Worm (Caenorhabditis elegans): ENCODE results near the gene C06G3.3.
A peak's percentile ranks its signal among the peaks of the same experiment; 100 is the strongest.

The C06G3.3 gene

ce11 chrIV:7039476-7040261 lies 3.7 kb downstream of the C06G3.3 start, which contains the start of the genes cogc-2 and klp-18 (continued):
- TF ChIP-seq snpc-3.4 (tag; optimal IDR thresholded peaks at IDR 0.05), result peak; percentile 66
- TF ChIP-seq ceh-91 (GFP tag; IDR thresholded peaks at IDR 0.05), result peak; percentile 99
- peak; percentile 90 for TF ChIP-seq Y95B8A.8 (GFP tag; IDR thresholded peaks at IDR 0.05)
- no peak for TF ChIP-seq F55B11.4 (tag; optimal IDR thresholded peaks at IDR 0.05; ENCODE audit: borderline replicate concordance, insufficient read depth)
- TF ChIP-seq xnd-1 (tag; optimal IDR thresholded peaks at IDR 0.05), result peak; percentile 100
- TF ChIP-seq mes-4 (tag; optimal IDR thresholded peaks at IDR 0.05), result no peak
- peak; percentile 94 for TF ChIP-seq tlf-1 (GFP tag; optimal IDR thresholded peaks at IDR 0.05)
- TF ChIP-seq cebp-1 (GFP tag; IDR thresholded peaks at IDR 0.05), result peak; percentile 91
- peak; percentile 98 for TF ChIP-seq cebp-1 (tag; optimal IDR thresholded peaks at IDR 0.05)
- no peak for TF ChIP-seq ccch-3 (GFP tag; optimal IDR thresholded peaks at IDR 0.05)
- peak; percentile 35 for TF ChIP-seq rpc-1 (optimal IDR thresholded peaks at IDR 0.05)
- TF ChIP-seq rpc-1 (tag; optimal IDR thresholded peaks at IDR 0.05), result no peak
- TF ChIP-seq ama-1 (optimal IDR thresholded peaks at IDR 0.05), result no peak
- TF ChIP-seq ama-1 (GFP tag; optimal IDR thresholded peaks at IDR 0.05), result no peak
- TF ChIP-seq dpl-1 (GFP tag; optimal IDR thresholded peaks at IDR 0.05), result peak; percentile 84
- TF ChIP-seq hmg-20 (GFP tag; IDR thresholded peaks at IDR 0.05), result peak; percentile 26; the same call in 1 of the 2 replicates
- no peak for TF ChIP-seq nhr-90 (tag; optimal IDR thresholded peaks at IDR 0.05)
- TF ChIP-seq T07F8.4 (tag; optimal IDR thresholded peaks at IDR 0.05), result no peak
- 0 out of 2 replicates have a peak, but pooled peaks have one; percentile 20 for TF ChIP-seq egrh-3 (GFP tag; IDR thresholded peaks at IDR 0.05)
- peak; percentile 73; the same call in 1 of the 2 replicates for TF ChIP-seq rcor-1 (GFP tag; IDR thresholded peaks at IDR 0.05)
- peak; percentile 52 for TF ChIP-seq ceh-27 (GFP tag; optimal IDR thresholded peaks at IDR 0.05)
- peak; percentile 57 for TF ChIP-seq F49E8.2 (tag; optimal IDR thresholded peaks at IDR 0.05; ENCODE audit: insufficient read depth)
- peak; percentile 99 for TF ChIP-seq lsl-1 (GFP tag; optimal IDR thresholded peaks at IDR 0.05)
- TF ChIP-seq tbx-9 (tag; optimal IDR thresholded peaks at IDR 0.05; ENCODE audit: borderline replicate concordance), result no peak
- TF ChIP-seq repo-1 (tag; optimal IDR thresholded peaks at IDR 0.05), result peak; percentile 69
- TF ChIP-seq Y67H2A.10 (GFP tag; conservative IDR thresholded peaks at IDR 0.05), result no peak
- peak; percentile 58; the same call in 1 of the 2 replicates for TF ChIP-seq pbrm-1 (GFP tag; IDR thresholded peaks at IDR 0.05)
- peak; percentile 20 for TF ChIP-seq K12H6.12 (tag; optimal IDR thresholded peaks at IDR 0.05)
- no peak for TF ChIP-seq nhr-27 (tag; optimal IDR thresholded peaks at IDR 0.05)
- no peak for TF ChIP-seq sdz-38 (tag; optimal IDR thresholded peaks at IDR 0.05)
- peak; percentile 47; the same call in 1 of the 2 replicates for TF ChIP-seq Y53G8AR.9 (GFP tag; conservative IDR thresholded peaks at IDR 0.05)
- TF ChIP-seq Y79H2A.3 (GFP tag; conservative IDR thresholded peaks at IDR 0.05), result 0 out of 2 replicates have a peak, but pooled peaks have one; percentile 26
- TF ChIP-seq mcd-1 (GFP tag; IDR thresholded peaks at IDR 0.05), result peak; percentile 93
- peak; percentile 64 for TF ChIP-seq him-1 (tag; optimal IDR thresholded peaks at IDR 0.05)
- TF ChIP-seq unc-62 (GFP tag; optimal IDR thresholded peaks at IDR 0.05), result no peak
- peak; percentile 43; the same call in 1 of the 2 replicates for TF ChIP-seq lin-26 (GFP tag; IDR thresholded peaks at IDR 0.05)
- peak; percentile 49; the same call in 1 of the 2 replicates for TF ChIP-seq K11D2.4 (GFP tag; IDR thresholded peaks at IDR 0.05)
- peak; percentile 98 for TF ChIP-seq D2030.7 (GFP tag; IDR thresholded peaks at IDR 0.05)
- TF ChIP-seq athp-1 (tag; optimal IDR thresholded peaks at IDR 0.05), result peak; percentile 78
- peak; percentile 87 for TF ChIP-seq attf-6 (GFP tag; IDR thresholded peaks at IDR 0.05)
- peak; percentile 85 for TF ChIP-seq unc-130 (GFP tag; optimal IDR thresholded peaks at IDR 0.05)
- TF ChIP-seq F23B12.7 (tag; optimal IDR thresholded peaks at IDR 0.05; ENCODE audit: insufficient read depth), result peak; percentile 72
- TF ChIP-seq snpc-4 (GFP tag; optimal IDR thresholded peaks at IDR 0.05), result peak; percentile 57
- peak; percentile 2 to 89 (median 82) for TF ChIP-seq snpc-4 (tag; optimal IDR thresholded peaks at IDR 0.05)
- peak; percentile 68 for TF ChIP-seq C17E4.6 (GFP tag; IDR thresholded peaks at IDR 0.05)
- peak; percentile 99 for TF ChIP-seq F33H1.4 (GFP tag; IDR thresholded peaks at IDR 0.05)
- 0 out of 2 replicates have a peak, but pooled peaks have one; percentile 23 for TF ChIP-seq ztf-25 (GFP tag; IDR thresholded peaks at IDR 0.05)

Measured in whole organism, young adult.